Worm (Caenorhabditis elegans): ENCODE results near the gene C52E4.7.

Gene C52E4.7

ce11 chrV:12024273-12024672, 30.2 kb downstream of the C52E4.7 start (continued):
- TF ChIP-seq ceh-45 (GFP tag; IDR thresholded peaks at IDR 0.05) (no peak), unc-86 (tag; optimal IDR thresholded peaks at IDR 0.05) (peak; percentile 11), elt-2 (tag; optimal IDR thresholded peaks at IDR 0.05) (no peak), pha-2 (tag; optimal IDR thresholded peaks at IDR 0.05) (no peak), nhr-232 (tag; optimal IDR thresholded peaks at IDR 0.05) (no peak), lin-11 (tag; optimal IDR thresholded peaks at IDR 0.05) (no peak), syd-9 (tag; optimal IDR thresholded peaks at IDR 0.05) (no peak), ets-4 (tag; optimal IDR thresholded peaks at IDR 0.05) (no peak), ref-2 (tag; optimal IDR thresholded peaks at IDR 0.05) (peak; percentile 7), F13H6.1 (tag; optimal IDR thresholded peaks at IDR 0.05) (peak; percentile 56), K02D7.2 (tag; optimal IDR thresholded peaks at IDR 0.05) (no peak), ceh-19 (GFP tag; optimal IDR thresholded peaks at IDR 0.05) (no peak), tbx-2 (tag; optimal IDR thresholded peaks at IDR 0.05) (peak; percentile 49), fkh-6 (tag; optimal IDR thresholded peaks at IDR 0.05) (no peak), C38D4.7 (GFP tag; optimal IDR thresholded peaks at IDR 0.05) (peak; percentile 9), che-1 (tag; optimal IDR thresholded peaks at IDR 0.05) (no peak), unc-42 (tag; optimal IDR thresholded peaks at IDR 0.05) (peak; percentile 78), sdc-2 (tag; optimal IDR thresholded peaks at IDR 0.05) (peak; percentile 8), ceh-6 (GFP tag; optimal IDR thresholded peaks at IDR 0.05) (peak; percentile 10), mec-3 (tag; optimal IDR thresholded peaks at IDR 0.05; ENCODE audit: borderline replicate concordance) (peak; percentile 61), odd-2 (tag; optimal IDR thresholded peaks at IDR 0.05) (no peak), Y22D7AL.16 (tag; optimal IDR thresholded peaks at IDR 0.05) (peak; percentile 29), madf-2 (tag; optimal IDR thresholded peaks at IDR 0.05) (no peak), ztf-16 (tag; optimal IDR thresholded peaks at IDR 0.05) (no peak), pqm-1 (tag; optimal IDR thresholded peaks at IDR 0.05) (no peak), eyg-1 (tag; optimal IDR thresholded peaks at IDR 0.05) (no peak), rnt-1 (tag; optimal IDR thresholded peaks at IDR 0.05) (no peak), K09A11.1 (tag; optimal IDR thresholded peaks at IDR 0.05; ENCODE audit: insufficient read depth) (no peak), zip-5 (tag; optimal IDR thresholded peaks at IDR 0.05) (no peak), lim-6 (tag; optimal IDR thresholded peaks at IDR 0.05) (no peak), ceh-30 (tag; optimal IDR thresholded peaks at IDR 0.05) (no peak), hlh-13 (GFP tag; optimal IDR thresholded peaks at IDR 0.05) (no peak), fax-1 (tag; optimal IDR thresholded peaks at IDR 0.05) (peak; percentile 12), ceh-31 (tag; optimal IDR thresholded peaks at IDR 0.05) (no peak), nfya-1 (tag; optimal IDR thresholded peaks at IDR 0.05) (no peak), ceh-22 (tag; optimal IDR thresholded peaks at IDR 0.05) (no peak)

- TF ChIP-seq tbx-2 (tag; optimal IDR thresholded peaks at IDR 0.05) = no peak
- no peak for TF ChIP-seq madf-2 (tag; optimal IDR thresholded peaks at IDR 0.05)
- no peak for TF ChIP-seq hlh-6 (tag; optimal IDR thresholded peaks at IDR 0.05)
- TF ChIP-seq syd-9 (tag; optimal IDR thresholded peaks at IDR 0.05) = no peak
- no peak for TF ChIP-seq sox-2 (GFP tag; IDR thresholded peaks at IDR 0.05)
- TF ChIP-seq ceh-2 (tag; optimal IDR thresholded peaks at IDR 0.05) = no peak
- no peak for TF ChIP-seq mec-3 (tag; optimal IDR thresholded peaks at IDR 0.05; ENCODE audit: borderline replicate concordance)
- no peak for TF ChIP-seq hlh-13 (GFP tag; optimal IDR thresholded peaks at IDR 0.05)
- TF ChIP-seq ceh-14 (tag; optimal IDR thresholded peaks at IDR 0.05) = peak; percentile 9
- no peak for TF ChIP-seq fkh-10 (GFP tag; optimal IDR thresholded peaks at IDR 0.05)
- no peak for TF ChIP-seq lim-6 (tag; optimal IDR thresholded peaks at IDR 0.05)
- TF ChIP-seq C08G9.2 (tag; optimal IDR thresholded peaks at IDR 0.05) = no peak
- no peak for TF ChIP-seq pha-2 (tag; optimal IDR thresholded peaks at IDR 0.05)
- TF ChIP-seq unc-42 (tag; optimal IDR thresholded peaks at IDR 0.05) = peak; percentile 97
- TF ChIP-seq pros-1 (tag; optimal IDR thresholded peaks at IDR 0.05) = no peak
- TF ChIP-seq K02D7.2 (tag; optimal IDR thresholded peaks at IDR 0.05) = no peak
- no peak for TF ChIP-seq ttx-3 (tag; optimal IDR thresholded peaks at IDR 0.05)
- TF ChIP-seq ceh-31 (tag; optimal IDR thresholded peaks at IDR 0.05) = peak; percentile 45
- no peak for TF ChIP-seq ref-2 (tag; optimal IDR thresholded peaks at IDR 0.05)
- TF ChIP-seq pax-1 (tag; optimal IDR thresholded peaks at IDR 0.05) = no peak
- TF ChIP-seq ama-1 (optimal IDR thresholded peaks at IDR 0.05) = no peak
- no peak for TF ChIP-seq unc-3 (GFP tag; conservative IDR thresholded peaks at IDR 0.05)
- TF ChIP-seq unc-3 (tag; optimal IDR thresholded peaks at IDR 0.05) = no peak
- no peak for TF ChIP-seq elt-2 (tag; optimal IDR thresholded peaks at IDR 0.05)
Observed at ce11 chrV:12025683-12026082, 31.6 kb downstream of the C52E4.7 start.
